Worm (Caenorhabditis elegans): Measurements from ENCODE around the gene F55G7.3.

Gene F55G7.3

ce11 chrX:11965663-11966304 lies 23.9 kb upstream of the F55G7.3 start, which contains the start of gene sams-1:
Gene sams-1 (plus strand): TSS chrX:11965962.
- TF ChIP-seq dmd-8 (GFP tag; IDR thresholded peaks at IDR 0.05): no peak
- TF ChIP-seq daf-12 (tag; optimal IDR thresholded peaks at IDR 0.05): no peak
- no peak for TF ChIP-seq daf-8 (GFP tag; IDR thresholded peaks at IDR 0.05)
- no peak for TF ChIP-seq lin-1 (GFP tag; IDR thresholded peaks at IDR 0.05)
- TF ChIP-seq rbr-2 (tag; optimal IDR thresholded peaks at IDR 0.05): no peak
- TF ChIP-seq hmg-1.1 (GFP tag; IDR thresholded peaks at IDR 0.05): no peak
- no peak for TF ChIP-seq nhr-6 (tag; optimal IDR thresholded peaks at IDR 0.05)
- TF ChIP-seq gei-8 (GFP tag; optimal IDR thresholded peaks at IDR 0.05): no peak
- TF ChIP-seq php-3 (GFP tag; IDR thresholded peaks at IDR 0.05): 0 out of 2 replicates have a peak, but pooled peaks have one; percentile 18
- TF ChIP-seq hlh-30 (tag; optimal IDR thresholded peaks at IDR 0.05; ENCODE audit: insufficient read depth): no peak
- TF ChIP-seq dmd-6 (GFP tag; IDR thresholded peaks at IDR 0.05): peak; percentile 56
- TF ChIP-seq fkh-10 (GFP tag; optimal IDR thresholded peaks at IDR 0.05): no peak
- peak; percentile 85 for TF ChIP-seq ama-1 (optimal IDR thresholded peaks at IDR 0.05)
- no peak for TF ChIP-seq dmd-9 (GFP tag; IDR thresholded peaks at IDR 0.05)
- TF ChIP-seq pqm-1 (tag; optimal IDR thresholded peaks at IDR 0.05): peak; percentile 14
- TF ChIP-seq ceh-44 (GFP tag; IDR thresholded peaks at IDR 0.05): no peak
- TF ChIP-seq madf-9 (GFP tag; conservative IDR thresholded peaks at IDR 0.05): no peak
- TF ChIP-seq nhr-48 (tag; optimal IDR thresholded peaks at IDR 0.05): peak; percentile 4
- TF ChIP-seq aly-2 (tag; optimal IDR thresholded peaks at IDR 0.05): no peak
- no peak for TF ChIP-seq zag-1 (tag; optimal IDR thresholded peaks at IDR 0.05)
- no peak for TF ChIP-seq ceh-82 (tag; optimal IDR thresholded peaks at IDR 0.05)
- no peak for TF ChIP-seq ceh-62 (tag; optimal IDR thresholded peaks at IDR 0.05)
- TF ChIP-seq nhr-42 (GFP tag; IDR thresholded peaks at IDR 0.05): no peak
- TF ChIP-seq madf-5 (GFP tag; IDR thresholded peaks at IDR 0.05): no peak
- no peak for TF ChIP-seq egl-43 (GFP tag; IDR thresholded peaks at IDR 0.05)
- no peak for TF ChIP-seq ztf-7 (tag; optimal IDR thresholded peaks at IDR 0.05)
- TF ChIP-seq tag-97 (GFP tag; IDR thresholded peaks at IDR 0.05): no peak
- TF ChIP-seq lin-13 (GFP tag; optimal IDR thresholded peaks at IDR 0.05): no peak
- no peak for TF ChIP-seq lin-15B (tag; optimal IDR thresholded peaks at IDR 0.05)
- no peak for TF ChIP-seq spr-1 (tag; optimal IDR thresholded peaks at IDR 0.05)
- no peak for TF ChIP-seq lir-3 (tag; optimal IDR thresholded peaks at IDR 0.05)
- TF ChIP-seq ceh-20 (GFP tag; IDR thresholded peaks at IDR 0.05): no peak
- TF ChIP-seq daf-19 (GFP tag; conservative IDR thresholded peaks at IDR 0.05): no peak
- no peak for TF ChIP-seq snpc-1.2 (GFP tag; IDR thresholded peaks at IDR 0.05)
- no peak for TF ChIP-seq lim-7 (GFP tag; IDR thresholded peaks at IDR 0.05)
- TF ChIP-seq jun-1 (tag; optimal IDR thresholded peaks at IDR 0.05): no peak
- peak; percentile 54 for TF ChIP-seq dve-1 (tag; optimal IDR thresholded peaks at IDR 0.05; ENCODE audit: insufficient read depth)
- TF ChIP-seq arid-1 (GFP tag; conservative IDR thresholded peaks at IDR 0.05): no peak
- no peak for TF ChIP-seq Y5F2A.4 (GFP tag; optimal IDR thresholded peaks at IDR 0.05)
- no peak for TF ChIP-seq ceh-32 (tag; optimal IDR thresholded peaks at IDR 0.05; ENCODE audit: poor library complexity)
- TF ChIP-seq ceh-28 (tag; optimal IDR thresholded peaks at IDR 0.05): no peak
- TF ChIP-seq set-16 (GFP tag; IDR thresholded peaks at IDR 0.05): no peak
- no peak for TF ChIP-seq unc-130 (GFP tag; optimal IDR thresholded peaks at IDR 0.05)
- TF ChIP-seq unc-39 (tag; optimal IDR thresholded peaks at IDR 0.05): no peak
- no peak for TF ChIP-seq zip-2 (tag; optimal IDR thresholded peaks at IDR 0.05)
- TF ChIP-seq zfp-2 (tag; optimal IDR thresholded peaks at IDR 0.05): no peak
- peak; percentile 58 for TF ChIP-seq aha-1 (tag)
- no peak for TF ChIP-seq ZK546.5 (tag; optimal IDR thresholded peaks at IDR 0.05)
- peak; percentile 60 for TF ChIP-seq nhr-28 (tag; optimal IDR thresholded peaks at IDR 0.05)
- TF ChIP-seq F44E2.7 (GFP tag; IDR thresholded peaks at IDR 0.05): no peak
- peak; percentile 55 for TF ChIP-seq hlh-11 (tag; optimal IDR thresholded peaks at IDR 0.05)
- no peak for TF ChIP-seq ZK337.2 (GFP tag; IDR thresholded peaks at IDR 0.05)
- peak; percentile 58 for TF ChIP-seq mxl-3 (GFP tag; optimal IDR thresholded peaks at IDR 0.05)

All from whole organism, L4 larva.